Fruit fly (Drosophila melanogaster): ENCODE results near the gene CG4511.

The CG4511 gene

DNA sequence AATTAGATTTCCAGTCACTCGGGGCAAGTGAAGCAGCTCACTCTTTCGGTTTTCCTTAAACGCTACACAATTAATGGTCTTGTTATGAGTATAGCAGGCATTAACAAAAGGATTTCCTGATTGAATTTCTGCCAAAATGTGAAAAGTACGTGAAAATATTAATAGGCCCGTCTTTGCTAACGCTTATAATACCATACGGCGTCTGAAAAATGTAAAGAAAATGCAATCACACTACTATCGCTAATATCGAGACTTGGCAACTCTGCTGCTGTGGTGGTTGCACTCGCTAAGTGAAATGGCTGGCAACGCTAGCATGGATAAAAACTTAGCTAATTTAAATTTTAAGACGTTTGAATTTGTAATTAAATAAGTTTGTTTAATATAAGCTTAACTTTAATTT, 39.0 kb downstream of the CG4511 start, which contains the start of gene CG6621 (continued):
- TF ChIP-seq pita (GFP tag; optimal IDR thresholded peaks at IDR 0.05) = peak; percentile 86
- peak; percentile 36 for TF ChIP-seq CG32532 (GFP tag; IDR thresholded peaks at IDR 0.05)
- TF ChIP-seq CG34422 (GFP tag; IDR thresholded peaks at IDR 0.05) = peak; percentile 43; the same call in 2 of the 3 replicates
- TF ChIP-seq lilli (GFP tag; optimal IDR thresholded peaks at IDR 0.05) = peak; percentile 3
- TF ChIP-seq unc-4 (GFP tag; IDR thresholded peaks at IDR 0.05; ENCODE audit: partially characterized antibody) = peak; percentile 54
- no peak for TF ChIP-seq Rx (GFP tag; IDR thresholded peaks at IDR 0.05)
- no peak for TF ChIP-seq CG4854 (GFP tag; optimal IDR thresholded peaks at IDR 0.05)
- no peak for TF ChIP-seq Atf6 (GFP tag; IDR thresholded peaks at IDR 0.05)
- TF ChIP-seq CG34224 (GFP tag; IDR thresholded peaks at IDR 0.05; ENCODE audit: partially characterized antibody) = peak; percentile 52; the same call in 1 of the 3 replicates
- peak; percentile 48; the same call in 1 of the 2 replicates for TF ChIP-seq CG9932 (GFP tag; IDR thresholded peaks at IDR 0.05)
- no peak for TF ChIP-seq grn (GFP tag; optimal IDR thresholded peaks at IDR 0.05)
- TF ChIP-seq ase (GFP tag; IDR thresholded peaks at IDR 0.05) = no peak
- TF ChIP-seq Ssrp (tag; optimal IDR thresholded peaks at IDR 0.05) = no peak
- no peak for TF ChIP-seq CG1602 (GFP tag; optimal IDR thresholded peaks at IDR 0.05)
- peak; percentile 95 for TF ChIP-seq Myb (GFP tag; optimal IDR thresholded peaks at IDR 0.05)
- TF ChIP-seq bigmax (GFP tag; optimal IDR thresholded peaks at IDR 0.05) = peak; percentile 10
- no peak for TF ChIP-seq Trl (optimal IDR thresholded peaks at IDR 0.05)
- TF ChIP-seq Trl (GFP tag; optimal IDR thresholded peaks at IDR 0.05) = no peak
- TF ChIP-seq Scr (GFP tag; IDR thresholded peaks at IDR 0.05; ENCODE audit: partially characterized antibody) = peak; percentile 65
- no peak for TF ChIP-seq crol (GFP tag; IDR thresholded peaks at IDR 0.05)
- no peak for TF ChIP-seq NK7.1 (GFP tag; optimal IDR thresholded peaks at IDR 0.05)
- no peak for TF ChIP-seq ro (GFP tag; IDR thresholded peaks at IDR 0.05)
- TF ChIP-seq ems (GFP tag; optimal IDR thresholded peaks at IDR 0.05) = peak; percentile 46
- TF ChIP-seq gfzf (GFP tag; optimal IDR thresholded peaks at IDR 0.05) = peak; percentile 98
- no peak for TF ChIP-seq fd64A (GFP tag; optimal IDR thresholded peaks at IDR 0.05)
- TF ChIP-seq tna (GFP tag; IDR thresholded peaks at IDR 0.05; ENCODE audit: partially characterized antibody) = no peak; the same call in 1 of the 2 replicates
- TF ChIP-seq CG5953 (GFP tag; IDR thresholded peaks at IDR 0.05) = no peak
- peak; percentile 52 for TF ChIP-seq zen (tag; optimal IDR thresholded peaks at IDR 0.05)
- peak; percentile 31 for TF ChIP-seq CG7928 (GFP tag; optimal IDR thresholded peaks at IDR 0.05)
- no peak for TF ChIP-seq jing (GFP tag; optimal IDR thresholded peaks at IDR 0.05)
- TF ChIP-seq ranshi (GFP tag; IDR thresholded peaks at IDR 0.05) = 0 out of 2 replicates have a peak, but pooled peaks have one; percentile 19
- no peak for TF ChIP-seq CrebB (tag; optimal IDR thresholded peaks at IDR 0.05)
- TF ChIP-seq CG15073 (GFP tag; optimal IDR thresholded peaks at IDR 0.05) = no peak
- TF ChIP-seq chif (GFP tag; optimal IDR thresholded peaks at IDR 0.05) = no peak
- no peak for TF ChIP-seq CG10431 (GFP tag; optimal IDR thresholded peaks at IDR 0.05)
- TF ChIP-seq CG12155 (GFP tag; optimal IDR thresholded peaks at IDR 0.05) = peak; percentile 53
- TF ChIP-seq knrl (GFP tag; IDR thresholded peaks at IDR 0.05; ENCODE audit: partially characterized antibody) = peak; percentile 69
- peak; percentile 79 for TF ChIP-seq Opbp (GFP tag; IDR thresholded peaks at IDR 0.05; ENCODE audit: partially characterized antibody)
- TF ChIP-seq Oaz (GFP tag; IDR thresholded peaks at IDR 0.05) = no peak
- TF ChIP-seq E2f2 (GFP tag; IDR thresholded peaks at IDR 0.05) = peak; percentile 78
- no peak for TF ChIP-seq unpg (GFP tag; optimal IDR thresholded peaks at IDR 0.05)
- TF ChIP-seq CG16779 (GFP tag; IDR thresholded peaks at IDR 0.05) = no peak
- TF ChIP-seq CG10267 (tag; optimal IDR thresholded peaks at IDR 0.05) = peak; percentile 57
- peak; percentile 7 for TF ChIP-seq CG2202 (tag; optimal IDR thresholded peaks at IDR 0.05)
- TF ChIP-seq HHEX (GFP tag; optimal IDR thresholded peaks at IDR 0.05) = no peak
- peak; percentile 70 for TF ChIP-seq CG15514 (GFP tag; optimal IDR thresholded peaks at IDR 0.05)
- TF ChIP-seq pzg (GFP tag; optimal IDR thresholded peaks at IDR 0.05) = peak; percentile 98
- TF ChIP-seq stwl (tag; optimal IDR thresholded peaks at IDR 0.05) = peak; percentile 99
- TF ChIP-seq da (GFP tag; optimal IDR thresholded peaks at IDR 0.05) = no peak
- peak; percentile 26; the same call in 1 of the 2 replicates for TF ChIP-seq bbx (GFP tag; IDR thresholded peaks at IDR 0.05; ENCODE audit: partially characterized antibody)
- TF ChIP-seq rib (GFP tag; IDR thresholded peaks at IDR 0.05) = no peak

All from whole organism, embryonic.